Worm (Caenorhabditis elegans) whole organism, L2 larva: ENCODE results near the gene B0334.13.
"Not testable (repeated sequence)": the region's sequence is repeated elsewhere in the genome, so short reads cannot be mapped to it uniquely, and the experiment has no call there.

Experiments
- C34F6.9 ChIP-seq: fragments of 150-350 bp; optimal IDR thresholded peaks from 2 replicates; lab custom pipeline; 2014; ENCODE audit warnings: missing biosample characterization, missing genetic modification characterization
- F13H6.1 ChIP-seq: sonication (generic microtip); optimal IDR thresholded peaks from 2 replicates; lab custom pipeline; 2016; ENCODE audit warnings: missing genetic modification characterization, missing compliant biosample characterization
- R02D3.7 ChIP-seq: fragments of 150-350 bp; optimal IDR thresholded peaks from 2 replicates; lab custom pipeline; 2014; ENCODE audit warnings: missing biosample characterization, missing genetic modification characterization
- Y55F3AM.14 ChIP-seq: fragments of 200-800 bp; sonication (Bioruptor generic); optimal IDR thresholded peaks from 2 replicates; lab custom pipeline; 2018; ENCODE audit warnings: mild to moderate bottlenecking, missing genetic modification characterization, missing compliant biosample characterization
- ama-1 ChIP-seq: fragments of 150-350 bp; optimal IDR thresholded peaks from 2 replicates; lab custom pipeline; 2018; ENCODE audit warnings: inconsistent platforms
- blmp-1 ChIP-seq: sonication (generic microtip); optimal IDR thresholded peaks from 2 replicates; lab custom pipeline; 2017; ENCODE audit warnings: missing genetic modification characterization, mild to moderate bottlenecking, missing compliant biosample characterization, antibody characterized with exemption, moderate library complexity; ENCODE audit not compliant: insufficient read depth
- ceh-16 ChIP-seq: fragments of 150-350 bp; optimal IDR thresholded peaks from 2 replicates; lab custom pipeline; 2014; ENCODE audit warnings: missing biosample characterization, missing genetic modification characterization
- crh-2 ChIP-seq: sonication (generic microtip); optimal IDR thresholded peaks from 2 replicates; lab custom pipeline; 2017; ENCODE audit warnings: missing biosample characterization, missing genetic modification characterization
- elt-1 ChIP-seq: fragments of 150-350 bp; optimal IDR thresholded peaks from 2 replicates; lab custom pipeline; 2014; ENCODE audit warnings: missing biosample characterization, missing genetic modification characterization
- fos-1 ChIP-seq: fragments of 150-350 bp; optimal IDR thresholded peaks from 2 replicates; lab custom pipeline; 2014; ENCODE audit warnings: missing biosample characterization, missing genetic modification characterization
- gmeb-1 ChIP-seq: fragments of 150-350 bp; optimal IDR thresholded peaks from 2 replicates; lab custom pipeline; 2014; ENCODE audit warnings: missing biosample characterization, missing genetic modification characterization
- lin-11 ChIP-seq: fragments of 150-350 bp; sonication (generic microtip); optimal IDR thresholded peaks from 2 replicates; lab custom pipeline; 2014; ENCODE audit warnings: missing biosample characterization, missing genetic modification characterization, inconsistent platforms, mixed read lengths
- lin-13 ChIP-seq: fragments of 150-350 bp; optimal IDR thresholded peaks from 2 replicates; lab custom pipeline; 2014; ENCODE audit warnings: missing biosample characterization, missing genetic modification reagents, missing genetic modification characterization
- lin-39 ChIP-seq: fragments of 150-350 bp; optimal IDR thresholded peaks from 2 replicates; lab custom pipeline; 2014; ENCODE audit warnings: missing biosample characterization, missing genetic modification reagents, missing genetic modification characterization
- lsy-2 ChIP-seq, 2 experiments: fragments of 150-350 bp in 1 of 2; sonication (generic microtip) in 1 of 2; optimal IDR thresholded peaks; 2 replicates each; lab custom pipeline; 2014 to 2017; ENCODE audit warnings: missing biosample characterization in 2 of 2, missing genetic modification characterization in 2 of 2
- mbf-1 ChIP-seq: sonication (generic microtip); optimal IDR thresholded peaks from 2 replicates; lab custom pipeline; 2017; ENCODE audit warnings: missing biosample characterization, missing genetic modification characterization
- mdl-1 ChIP-seq, 2 experiments: fragments of 150-350 bp in 1 of 2; sonication (generic microtip) in 1 of 2; optimal IDR thresholded peaks; 2 replicates each; lab custom pipeline; 2017; ENCODE audit warnings: missing biosample characterization in 2 of 2, missing genetic modification characterization in 2 of 2
- nhr-10 ChIP-seq: sonication (generic microtip); optimal IDR thresholded peaks from 2 replicates; lab custom pipeline; 2017; ENCODE audit warnings: missing biosample characterization, missing genetic modification characterization
- nhr-12 ChIP-seq: fragments of 150-350 bp; optimal IDR thresholded peaks from 2 replicates; lab custom pipeline; 2014; ENCODE audit warnings: missing biosample characterization, missing genetic modification characterization
- nhr-129 ChIP-seq: fragments of 150-350 bp; optimal IDR thresholded peaks from 2 replicates; lab custom pipeline; 2014; ENCODE audit warnings: missing biosample characterization, missing genetic modification characterization
- nhr-21 ChIP-seq: fragments of 150-350 bp; optimal IDR thresholded peaks from 2 replicates; lab custom pipeline; 2014; ENCODE audit warnings: missing biosample characterization, missing genetic modification characterization
- nhr-237 ChIP-seq: fragments of 150-350 bp; optimal IDR thresholded peaks from 2 replicates; lab custom pipeline; 2014; ENCODE audit warnings: missing biosample characterization, missing genetic modification characterization
- nhr-25 ChIP-seq: fragments of 150-350 bp; sonication (generic microtip); optimal IDR thresholded peaks from 3 replicates; lab custom pipeline; 2014; ENCODE audit warnings: missing biosample characterization, missing genetic modification characterization
- nhr-6 ChIP-seq: fragments of 150-350 bp; optimal IDR thresholded peaks from 2 replicates; lab custom pipeline; 2014; ENCODE audit warnings: missing biosample characterization, missing genetic modification characterization
- peb-1 ChIP-seq: fragments of 150-350 bp; optimal IDR thresholded peaks from 2 replicates; lab custom pipeline; 2014; ENCODE audit warnings: missing biosample characterization, missing genetic modification characterization
- skn-1 ChIP-seq: sonication (generic microtip); optimal IDR thresholded peaks from 2 replicates; lab custom pipeline; 2017; ENCODE audit warnings: missing biosample characterization, missing genetic modification characterization
- sma-9 ChIP-seq, 2 experiments: fragments of 150-350 bp in 1 of 2; sonication (generic microtip) in 1 of 2; optimal IDR thresholded peaks; 2 replicates each; lab custom pipeline; 2014 to 2016; ENCODE audit warnings: missing genetic modification characterization in 2 of 2, mild to moderate bottlenecking in 1 of 2, missing biosample characterization in 1 of 2, missing compliant biosample characterization in 1 of 2, missing genetic modification reagents in 1 of 2, moderate library complexity in 1 of 2
- unc-55 ChIP-seq: fragments of 150-350 bp; sonication (generic microtip); optimal IDR thresholded peaks from 3 replicates; lab custom pipeline; 2014; ENCODE audit warnings: missing biosample characterization, missing genetic modification reagents, missing genetic modification characterization
- ztf-1 ChIP-seq: fragments of 200-800 bp; sonication (Bioruptor generic); conservative IDR thresholded peaks from 2 replicates; pipeline ENCODE4 v1.3.6; 2022; ENCODE audit warnings: missing genetic modification characterization, missing compliant biosample characterization
- ztf-11 ChIP-seq: sonication (generic microtip); optimal IDR thresholded peaks from 2 replicates; lab custom pipeline; 2017; ENCODE audit warnings: missing biosample characterization, missing genetic modification characterization
- ztf-4 ChIP-seq: fragments of 150-350 bp; optimal IDR thresholded peaks from 2 replicates; lab custom pipeline; 2014; ENCODE audit warnings: missing biosample characterization, missing genetic modification characterization

B0334.13 gene

ce11 chrII:11487999-11488398 lies at the start of gene B0334.13:
B0334.13 (plus strand) TSS chrII:11488299.
- TF ChIP-seq ztf-11 (tag; lab: Kevin White, UChicago) (no peak), Y55F3AM.14 (no peak), peb-1 (tag; lab: Kevin White, UChicago) (no peak), C34F6.9 (tag; lab: Kevin White, UChicago) (no peak), nhr-21 (tag; lab: Kevin White, UChicago) (no peak), lin-39 (tag; lab: Kevin White, UChicago) (no peak), gmeb-1 (no peak), mbf-1 (no peak), lin-13 (no peak), nhr-6 (tag; lab: Kevin White, UChicago) (no peak), ztf-1 (GFP tag; lab: Robert Waterston, UW) (no peak), R02D3.7 (tag; lab: Kevin White, UChicago) (no peak), lin-11 (tag; lab: Kevin White, UChicago) (no peak), elt-1 (tag; lab: Kevin White, UChicago) (no peak), mdl-1 (tag; optimal IDR thresholded peaks at IDR 0.05; lab: Kevin White, UChicago) (no peak), unc-55 (no peak)
- TF ChIP-seq, all 48 proteins: peak for 0

DNA sequence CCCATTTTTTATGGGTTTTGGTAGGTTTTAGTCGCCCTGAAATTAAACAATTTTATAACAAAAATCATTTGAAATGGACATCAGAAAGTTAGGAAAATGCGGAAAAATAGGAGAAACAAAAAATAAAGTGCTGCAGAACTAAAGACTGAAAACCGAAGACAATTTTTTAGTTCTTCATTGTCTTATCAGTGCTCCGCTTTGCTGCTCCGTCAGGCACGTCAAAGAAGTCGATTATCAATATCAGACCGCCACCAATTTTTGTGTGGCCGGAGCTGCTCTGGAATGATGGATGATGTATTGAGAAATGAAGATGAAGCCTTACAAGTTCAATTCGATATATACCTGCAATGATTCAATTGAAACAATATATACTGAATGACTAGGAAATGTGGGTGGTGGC lies 49.7 kb upstream of the B0334.13 start, which contains the start of gene vha-6:
Gene vha-6 (minus strand): TSS at position 36 of the 400 bp plus-strand sequence.
- peak; percentile 39 for TF ChIP-seq crh-2 (tag; lab: Kevin White, UChicago)
- TF ChIP-seq ama-1: no peak
- TF ChIP-seq fos-1 (tag; lab: Kevin White, UChicago): peak; percentile 52

ce11 chrII:11440265-11440664 lies 47.8 kb upstream of the B0334.13 start, which contains the start of gene VW02B12L.2:
VW02B12L.2 (minus strand) TSS chrII:11440329.
- peak; percentile 51 for TF ChIP-seq nhr-129 (tag; lab: Kevin White, UChicago)
- peak; percentile 34 to 72 for TF ChIP-seq lsy-2 (tag; optimal IDR thresholded peaks at IDR 0.05; lab: Kevin White, UChicago)
- TF ChIP-seq C34F6.9 (tag; lab: Kevin White, UChicago): peak; percentile 72
- TF ChIP-seq unc-55: peak; percentile 78
- TF ChIP-seq lin-13: peak; percentile 22
- TF ChIP-seq blmp-1 (tag; lab: Kevin White, UChicago): peak; percentile 8
- no peak for TF ChIP-seq ceh-16
- TF ChIP-seq nhr-237 (tag; lab: Kevin White, UChicago): no peak
- TF ChIP-seq gmeb-1: peak; percentile 81
- TF ChIP-seq R02D3.7 (tag; lab: Kevin White, UChicago): peak; percentile 73
- TF ChIP-seq sma-9 (GFP tag; optimal IDR thresholded peaks at IDR 0.05; lab: Kevin White, UChicago): peak; percentile 33
- no peak for TF ChIP-seq sma-9 (tag; optimal IDR thresholded peaks at IDR 0.05; lab: Kevin White, UChicago)
- TF ChIP-seq skn-1 (tag; lab: Kevin White, UChicago): no peak

ce11 chrII:11442425-11442824 lies 45.7 kb upstream of the B0334.13 start, which contains the start of gene ebp-2:
ebp-2 (plus strand) TSS chrII:11442725.
- not testable (repeated sequence) for TF ChIP-seq nhr-129, ztf-4, C34F6.9 (tag; lab: Kevin White, UChicago)

DNA sequence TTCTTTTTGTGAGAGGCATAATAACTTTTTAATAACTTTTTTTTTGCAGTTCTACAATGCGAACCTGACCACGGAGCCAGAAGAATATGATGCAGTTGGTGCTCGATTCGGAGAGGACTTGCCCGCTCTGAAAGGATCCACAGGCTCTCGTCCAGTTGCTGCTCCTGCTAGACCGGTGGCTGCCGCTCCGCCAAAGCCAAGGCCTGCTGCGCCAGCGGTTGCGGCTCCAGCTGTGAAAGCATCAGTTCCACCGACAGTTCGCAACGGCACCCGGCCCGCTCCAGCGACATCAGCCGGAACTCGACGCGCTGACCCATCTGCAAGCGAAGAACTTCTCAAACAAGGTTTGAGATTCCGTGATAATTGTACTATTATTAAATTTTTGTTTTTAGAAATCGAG lies 45.0 kb upstream of the B0334.13 start:
- no peak for TF ChIP-seq nhr-25
- TF ChIP-seq F13H6.1 (tag; lab: Kevin White, UChicago): no peak
- no peak for TF ChIP-seq gmeb-1

DNA sequence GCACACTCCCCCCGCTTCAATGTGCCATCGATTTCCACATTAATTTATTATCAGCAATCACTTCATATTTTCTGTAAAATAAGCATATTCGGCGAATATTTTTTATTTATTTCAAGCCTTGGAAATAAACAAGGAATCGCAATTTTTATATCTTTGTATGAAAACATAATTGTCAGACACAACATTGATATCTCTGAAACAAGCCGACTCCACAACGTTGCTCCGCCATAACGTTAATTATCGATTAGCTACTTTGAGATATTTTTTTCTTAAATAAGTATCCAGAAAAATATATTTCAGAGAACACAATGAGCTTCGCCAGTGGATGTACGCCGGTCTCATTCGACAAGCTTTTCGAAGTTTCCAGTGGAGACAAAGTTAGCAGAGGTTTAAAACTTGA lies 44.2 kb upstream of the B0334.13 start, which contains the start of gene adbp-1:
Gene adbp-1 (plus strand): TSS at position 301 of the 400 bp plus-strand sequence.
- no peak for TF ChIP-seq ztf-1 (GFP tag; lab: Robert Waterston, UW)
- no peak for TF ChIP-seq nhr-12 (tag; lab: Kevin White, UChicago)
- TF ChIP-seq nhr-10 (tag; lab: Kevin White, UChicago): no peak
- TF ChIP-seq, all 48 proteins: peak for 0
